Worm (Caenorhabditis elegans) whole organism, L2 larva: Measurements from ENCODE around the gene pxd-1.

Source experiments
- F13H6.1 ChIP-seq: sonication (generic microtip); optimal IDR thresholded peaks from 2 replicates; lab custom pipeline; 2016; ENCODE audit warnings: missing genetic modification characterization, missing compliant biosample characterization
- R02D3.7 ChIP-seq: fragments of 150-350 bp; optimal IDR thresholded peaks from 2 replicates; lab custom pipeline; 2014; ENCODE audit warnings: missing biosample characterization, missing genetic modification characterization
- Y55F3AM.14 ChIP-seq: fragments of 200-800 bp; sonication (Bioruptor generic); optimal IDR thresholded peaks from 2 replicates; lab custom pipeline; 2018; ENCODE audit warnings: mild to moderate bottlenecking, missing genetic modification characterization, missing compliant biosample characterization
- ZK546.5 ChIP-seq: sonication (generic microtip); optimal IDR thresholded peaks from 2 replicates; lab custom pipeline; 2017; ENCODE audit warnings: missing biosample characterization, missing genetic modification characterization
- alr-1 ChIP-seq: fragments of 150-350 bp; optimal IDR thresholded peaks from 2 replicates; lab custom pipeline; 2014; ENCODE audit warnings: missing biosample characterization, missing genetic modification characterization
- aly-2 ChIP-seq: fragments of 150-350 bp; optimal IDR thresholded peaks from 2 replicates; lab custom pipeline; 2014; ENCODE audit warnings: missing biosample characterization, missing genetic modification characterization
- ama-1 ChIP-seq: fragments of 150-350 bp; optimal IDR thresholded peaks from 2 replicates; lab custom pipeline; 2018; ENCODE audit warnings: inconsistent platforms
- blmp-1 ChIP-seq: sonication (generic microtip); optimal IDR thresholded peaks from 2 replicates; lab custom pipeline; 2017; ENCODE audit warnings: missing genetic modification characterization, mild to moderate bottlenecking, missing compliant biosample characterization, antibody characterized with exemption, moderate library complexity; ENCODE audit not compliant: insufficient read depth
- ceh-16 ChIP-seq: fragments of 150-350 bp; optimal IDR thresholded peaks from 2 replicates; lab custom pipeline; 2014; ENCODE audit warnings: missing biosample characterization, missing genetic modification characterization
- crh-2 ChIP-seq: sonication (generic microtip); optimal IDR thresholded peaks from 2 replicates; lab custom pipeline; 2017; ENCODE audit warnings: missing biosample characterization, missing genetic modification characterization
- dmd-4 ChIP-seq: sonication (generic microtip); optimal IDR thresholded peaks from 2 replicates; lab custom pipeline; 2017; ENCODE audit warnings: missing biosample characterization, missing genetic modification characterization
- egl-27 ChIP-seq: sonication (generic microtip); optimal IDR thresholded peaks from 3 replicates; lab custom pipeline; 2017; ENCODE audit warnings: missing biosample characterization, missing genetic modification reagents, missing genetic modification characterization
- elt-1 ChIP-seq: fragments of 150-350 bp; optimal IDR thresholded peaks from 2 replicates; lab custom pipeline; 2014; ENCODE audit warnings: missing biosample characterization, missing genetic modification characterization
- elt-3 ChIP-seq: sonication (generic microtip); optimal IDR thresholded peaks from 2 replicates; lab custom pipeline; 2017; ENCODE audit warnings: missing biosample characterization, missing genetic modification characterization
- fos-1 ChIP-seq: fragments of 150-350 bp; optimal IDR thresholded peaks from 2 replicates; lab custom pipeline; 2014; ENCODE audit warnings: missing biosample characterization, missing genetic modification characterization
- gmeb-1 ChIP-seq: fragments of 150-350 bp; optimal IDR thresholded peaks from 2 replicates; lab custom pipeline; 2014; ENCODE audit warnings: missing biosample characterization, missing genetic modification characterization
- lin-11 ChIP-seq: fragments of 150-350 bp; sonication (generic microtip); optimal IDR thresholded peaks from 2 replicates; lab custom pipeline; 2014; ENCODE audit warnings: missing biosample characterization, missing genetic modification characterization, inconsistent platforms, mixed read lengths
- lin-13 ChIP-seq: fragments of 150-350 bp; optimal IDR thresholded peaks from 2 replicates; lab custom pipeline; 2014; ENCODE audit warnings: missing biosample characterization, missing genetic modification reagents, missing genetic modification characterization
- lsy-2 ChIP-seq, 2 experiments: fragments of 150-350 bp in 1 of 2; sonication (generic microtip) in 1 of 2; optimal IDR thresholded peaks; 2 replicates each; lab custom pipeline; 2014 to 2017; ENCODE audit warnings: missing biosample characterization in 2 of 2, missing genetic modification characterization in 2 of 2
- mab-5 ChIP-seq: fragments of 150-350 bp; optimal IDR thresholded peaks from 2 replicates; lab custom pipeline; 2014; ENCODE audit warnings: missing biosample characterization, missing genetic modification characterization
- mdl-1 ChIP-seq, 2 experiments: fragments of 150-350 bp in 1 of 2; sonication (generic microtip) in 1 of 2; optimal IDR thresholded peaks; 2 replicates each; lab custom pipeline; 2017; ENCODE audit warnings: missing biosample characterization in 2 of 2, missing genetic modification characterization in 2 of 2
- nhr-10 ChIP-seq: sonication (generic microtip); optimal IDR thresholded peaks from 2 replicates; lab custom pipeline; 2017; ENCODE audit warnings: missing biosample characterization, missing genetic modification characterization
- nhr-11 ChIP-seq: fragments of 150-350 bp; optimal IDR thresholded peaks from 2 replicates; lab custom pipeline; 2014; ENCODE audit warnings: missing biosample characterization, missing genetic modification characterization
- nhr-12 ChIP-seq: fragments of 150-350 bp; optimal IDR thresholded peaks from 2 replicates; lab custom pipeline; 2014; ENCODE audit warnings: missing biosample characterization, missing genetic modification characterization
- nhr-129 ChIP-seq: fragments of 150-350 bp; optimal IDR thresholded peaks from 2 replicates; lab custom pipeline; 2014; ENCODE audit warnings: missing biosample characterization, missing genetic modification characterization
- nhr-21 ChIP-seq: fragments of 150-350 bp; optimal IDR thresholded peaks from 2 replicates; lab custom pipeline; 2014; ENCODE audit warnings: missing biosample characterization, missing genetic modification characterization
- nhr-23 ChIP-seq: fragments of 150-350 bp; optimal IDR thresholded peaks from 2 replicates; lab custom pipeline; 2014; ENCODE audit warnings: missing biosample characterization, missing genetic modification reagents, missing genetic modification characterization
- nhr-237 ChIP-seq: fragments of 150-350 bp; optimal IDR thresholded peaks from 2 replicates; lab custom pipeline; 2014; ENCODE audit warnings: missing biosample characterization, missing genetic modification characterization
- nhr-25 ChIP-seq: fragments of 150-350 bp; sonication (generic microtip); optimal IDR thresholded peaks from 3 replicates; lab custom pipeline; 2014; ENCODE audit warnings: missing biosample characterization, missing genetic modification characterization
- nhr-6 ChIP-seq: fragments of 150-350 bp; optimal IDR thresholded peaks from 2 replicates; lab custom pipeline; 2014; ENCODE audit warnings: missing biosample characterization, missing genetic modification characterization
- nhr-77 ChIP-seq: fragments of 150-350 bp; optimal IDR thresholded peaks from 2 replicates; lab custom pipeline; 2014; ENCODE audit warnings: missing biosample characterization, missing genetic modification characterization
- peb-1 ChIP-seq: fragments of 150-350 bp; optimal IDR thresholded peaks from 2 replicates; lab custom pipeline; 2014; ENCODE audit warnings: missing biosample characterization, missing genetic modification characterization
- sem-4 ChIP-seq: fragments of 150-350 bp; optimal IDR thresholded peaks from 2 replicates; lab custom pipeline; 2014; ENCODE audit warnings: missing biosample characterization, missing genetic modification reagents, missing genetic modification characterization
- skn-1 ChIP-seq: sonication (generic microtip); optimal IDR thresholded peaks from 2 replicates; lab custom pipeline; 2017; ENCODE audit warnings: missing biosample characterization, missing genetic modification characterization
- sma-3 ChIP-seq: sonication (generic microtip); optimal IDR thresholded peaks from 2 replicates; lab custom pipeline; 2016; ENCODE audit warnings: missing genetic modification reagents, missing genetic modification characterization, missing compliant biosample characterization
- sma-9 ChIP-seq, 2 experiments: fragments of 150-350 bp in 1 of 2; sonication (generic microtip) in 1 of 2; optimal IDR thresholded peaks; 2 replicates each; lab custom pipeline; 2014 to 2016; ENCODE audit warnings: missing genetic modification characterization in 2 of 2, mild to moderate bottlenecking in 1 of 2, missing biosample characterization in 1 of 2, missing compliant biosample characterization in 1 of 2, missing genetic modification reagents in 1 of 2, moderate library complexity in 1 of 2
- snpc-4 ChIP-seq: fragments of 150-350 bp; optimal IDR thresholded peaks from 2 replicates; lab custom pipeline; 2014; ENCODE audit warnings: missing biosample characterization, missing genetic modification characterization
- unc-39 ChIP-seq: fragments of 150-350 bp; optimal IDR thresholded peaks from 2 replicates; lab custom pipeline; 2014; ENCODE audit warnings: missing biosample characterization, missing genetic modification characterization
- unc-55 ChIP-seq: fragments of 150-350 bp; sonication (generic microtip); optimal IDR thresholded peaks from 3 replicates; lab custom pipeline; 2014; ENCODE audit warnings: missing biosample characterization, missing genetic modification reagents, missing genetic modification characterization
- unc-62 ChIP-seq: fragments of 150-350 bp; optimal IDR thresholded peaks from 2 replicates; lab custom pipeline; 2014; ENCODE audit warnings: missing biosample characterization, missing genetic modification reagents, missing genetic modification characterization
- zag-1 ChIP-seq: fragments of 150-350 bp; optimal IDR thresholded peaks from 2 replicates; lab custom pipeline; 2014; ENCODE audit warnings: missing biosample characterization, missing genetic modification characterization
- ztf-1 ChIP-seq: fragments of 200-800 bp; sonication (Bioruptor generic); conservative IDR thresholded peaks from 2 replicates; pipeline ENCODE4 v1.3.6; 2022; ENCODE audit warnings: missing genetic modification characterization, missing compliant biosample characterization
- ztf-11 ChIP-seq: sonication (generic microtip); optimal IDR thresholded peaks from 2 replicates; lab custom pipeline; 2017; ENCODE audit warnings: missing biosample characterization, missing genetic modification characterization

Gene pxd-1

ce11 chrIII:4013061-4013460 lies 7.1 kb downstream of the pxd-1 start:
- no peak for TF ChIP-seq lsy-2 (tag; optimal IDR thresholded peaks at IDR 0.05; lab: Kevin White, UChicago)
- no peak for TF ChIP-seq zag-1 (tag; lab: Kevin White, UChicago)
- no peak for TF ChIP-seq F13H6.1 (tag; lab: Kevin White, UChicago)
- no peak for TF ChIP-seq egl-27
- no peak for TF ChIP-seq nhr-6 (tag; lab: Kevin White, UChicago)
- TF ChIP-seq ztf-1 (GFP tag; lab: Robert Waterston, UW), result no peak
- no peak for TF ChIP-seq unc-55
- no peak for TF ChIP-seq elt-3 (tag; lab: Kevin White, UChicago)
- no peak for TF ChIP-seq lin-13 (GFP tag; lab: Kevin White, UChicago)
- TF ChIP-seq fos-1, result no peak
- no peak for TF ChIP-seq nhr-77
- no peak for TF ChIP-seq ama-1 (lab: Kevin White, UChicago)

DNA sequence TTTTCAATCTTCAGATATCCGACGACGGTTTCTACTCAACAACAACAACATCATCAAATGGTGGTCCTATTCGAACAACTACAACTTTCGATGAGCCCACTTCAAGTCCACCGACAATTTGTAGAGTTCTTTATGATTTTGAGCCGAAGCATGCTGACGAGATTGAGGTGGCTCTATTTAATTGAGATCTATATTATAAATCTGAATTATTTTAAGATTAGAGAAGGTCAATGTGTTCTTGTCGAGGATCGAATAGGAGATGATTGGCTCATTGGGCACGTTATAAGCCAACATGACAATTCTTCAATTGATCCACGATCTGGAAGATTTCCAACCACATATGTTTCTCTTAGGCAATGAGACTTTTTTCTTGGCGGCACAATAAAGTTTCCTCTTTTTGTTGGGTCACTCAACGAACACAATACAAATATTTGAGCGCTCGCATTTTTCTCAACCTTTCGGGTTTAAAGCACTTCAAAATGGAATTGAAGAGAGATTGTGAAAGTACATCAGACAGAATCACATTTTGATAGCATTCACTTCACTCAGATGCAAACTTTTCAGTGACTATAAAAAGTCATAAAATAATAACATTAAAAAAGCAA lies 9.5 kb downstream of the pxd-1 start:
- TF ChIP-seq nhr-21 (peak; percentile 27), nhr-25 (tag; lab: Kevin White, UChicago) (peak; percentile 70), aly-2 (tag; lab: Kevin White, UChicago) (peak; percentile 46), sma-3 (GFP tag; lab: Kevin White, UChicago) (peak; percentile 26), F13H6.1 (tag; lab: Kevin White, UChicago) (no peak), egl-27 (peak; percentile 19), R02D3.7 (no peak), sma-9 (GFP tag; optimal IDR thresholded peaks at IDR 0.05; lab: Kevin White, UChicago) (no peak), sma-9 (tag; optimal IDR thresholded peaks at IDR 0.05; lab: Kevin White, UChicago) (no peak), unc-39 (no peak), nhr-237 (peak; percentile 33), blmp-1 (tag; lab: Kevin White, UChicago) (no peak), ztf-11 (tag; lab: Kevin White, UChicago) (no peak), unc-55 (peak; percentile 11), sem-4 (tag; lab: Kevin White, UChicago) (no peak), nhr-12 (tag; lab: Kevin White, UChicago) (peak; percentile 67), skn-1 (tag; lab: Kevin White, UChicago) (no peak), lsy-2 (tag; optimal IDR thresholded peaks at IDR 0.05; lab: Kevin White, UChicago) (peak in 1 of 2 experiments; percentile 43)

ce11 chrIII:4017527-4017926 lies 11.6 kb downstream of the pxd-1 start, which contains the start of gene tbb-2:
tbb-2 (minus strand) TSS chrIII:4017627.
- TF ChIP-seq skn-1 (tag; lab: Kevin White, UChicago) (no peak), alr-1 (no peak), sma-3 (GFP tag; lab: Kevin White, UChicago) (no peak), peb-1 (tag; lab: Kevin White, UChicago) (no peak), sma-9 (GFP tag; optimal IDR thresholded peaks at IDR 0.05; lab: Kevin White, UChicago) (no peak), sma-9 (tag; optimal IDR thresholded peaks at IDR 0.05; lab: Kevin White, UChicago) (no peak), ceh-16 (tag; lab: Kevin White, UChicago) (no peak), unc-55 (no peak), elt-3 (tag; lab: Kevin White, UChicago) (no peak), unc-62 (GFP tag; lab: Kevin White, UChicago) (no peak)
- TF ChIP-seq, all 48 proteins: peak for 0

DNA sequence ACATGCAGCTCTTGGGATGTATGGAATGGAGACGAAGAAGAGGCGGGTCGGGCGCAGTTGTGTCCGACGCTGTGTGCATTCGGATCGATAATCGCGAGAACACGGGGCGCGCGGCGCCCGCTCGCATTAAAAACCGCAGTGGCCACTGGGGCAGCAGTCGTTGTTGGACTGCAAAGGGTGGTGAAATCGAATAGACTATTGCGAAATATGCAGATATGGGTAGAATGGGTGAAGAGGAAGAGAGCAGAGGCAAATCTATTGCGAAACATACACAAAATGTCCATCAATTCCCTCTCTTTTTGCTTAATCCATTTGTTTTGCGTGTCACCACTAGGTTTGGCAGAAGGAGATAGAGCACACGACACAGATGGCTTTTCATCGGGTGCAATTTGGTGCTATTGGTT lies 12.2 kb downstream of the pxd-1 start:
- TF ChIP-seq sem-4 (tag; lab: Kevin White, UChicago), result peak; percentile 71
- no peak for TF ChIP-seq nhr-25 (tag; lab: Kevin White, UChicago)
- no peak for TF ChIP-seq nhr-23 (tag; lab: Kevin White, UChicago)
- TF ChIP-seq lin-13 (GFP tag; lab: Kevin White, UChicago), result peak; percentile 2
- no peak for TF ChIP-seq elt-3 (tag; lab: Kevin White, UChicago)
- no peak for TF ChIP-seq nhr-12 (tag; lab: Kevin White, UChicago)
- TF ChIP-seq alr-1, result no peak
- peak; percentile 88 for TF ChIP-seq unc-55
- TF ChIP-seq egl-27, result no peak
- TF ChIP-seq unc-62 (GFP tag; lab: Kevin White, UChicago), result no peak
- TF ChIP-seq nhr-11, result no peak
- TF ChIP-seq nhr-10 (tag; lab: Kevin White, UChicago), result no peak
- TF ChIP-seq sma-3 (GFP tag; lab: Kevin White, UChicago), result no peak
- TF ChIP-seq nhr-237, result peak; percentile 46
- no peak for TF ChIP-seq Y55F3AM.14 (GFP tag; lab: Kevin White, UChicago)
- TF ChIP-seq peb-1 (tag; lab: Kevin White, UChicago), result no peak
- no peak for TF ChIP-seq elt-1
- TF ChIP-seq ZK546.5 (tag; lab: Kevin White, UChicago), result no peak
- TF ChIP-seq ztf-11 (tag; lab: Kevin White, UChicago), result peak; percentile 14
- TF ChIP-seq lin-11 (tag; lab: Kevin White, UChicago), result peak; percentile 51
- peak; percentile 15 for TF ChIP-seq mab-5 (tag; lab: Kevin White, UChicago)
- peak; percentile 69 for TF ChIP-seq snpc-4
- no peak for TF ChIP-seq nhr-77
- no peak for TF ChIP-seq ceh-16 (tag; lab: Kevin White, UChicago)
- no peak for TF ChIP-seq skn-1 (tag; lab: Kevin White, UChicago)
- TF ChIP-seq ama-1 (lab: Kevin White, UChicago), result no peak
- TF ChIP-seq dmd-4 (tag; lab: Kevin White, UChicago), result no peak
- TF ChIP-seq ztf-1 (GFP tag; lab: Robert Waterston, UW), result no peak
- TF ChIP-seq sma-9 (GFP tag; optimal IDR thresholded peaks at IDR 0.05; lab: Kevin White, UChicago), result peak; percentile 72
- no peak for TF ChIP-seq sma-9 (tag; optimal IDR thresholded peaks at IDR 0.05; lab: Kevin White, UChicago)
- TF ChIP-seq nhr-129 (tag; lab: Kevin White, UChicago), result peak; percentile 85
- TF ChIP-seq gmeb-1 (tag; lab: Kevin White, UChicago), result no peak
- peak; percentile 4 for TF ChIP-seq crh-2
- peak in 1 of 2 experiments; percentile 15 for TF ChIP-seq mdl-1 (tag; optimal IDR thresholded peaks at IDR 0.05; lab: Kevin White, UChicago)
